Worm (Caenorhabditis elegans) whole organism, late embryonic: ENCODE data around the gene nuo-5.

Source experiments
- C08G9.2 ChIP-seq: sonication (generic microtip); optimal IDR thresholded peaks from 2 replicates; lab custom pipeline; 2016; ENCODE audit warnings: mild to moderate bottlenecking, missing genetic modification characterization, moderate library complexity, missing compliant biosample characterization
- C38D4.7 ChIP-seq: fragments of 200-800 bp; sonication (Bioruptor generic); optimal IDR thresholded peaks from 2 replicates; lab custom pipeline; 2018; ENCODE audit warnings: mild to moderate bottlenecking, missing genetic modification characterization, moderate library complexity, missing compliant biosample characterization
- F13H6.1 ChIP-seq: sonication (generic microtip); optimal IDR thresholded peaks from 2 replicates; lab custom pipeline; 2016; ENCODE audit warnings: missing genetic modification characterization, missing compliant biosample characterization
- K02D7.2 ChIP-seq: sonication (generic microtip); optimal IDR thresholded peaks from 2 replicates; lab custom pipeline; 2017; ENCODE audit warnings: mild to moderate bottlenecking, missing genetic modification characterization, missing compliant biosample characterization
- K09A11.1 ChIP-seq: sonication (generic microtip); optimal IDR thresholded peaks from 2 replicates; lab custom pipeline; 2017; ENCODE audit warnings: antibody characterized with exemption, mild to moderate bottlenecking, missing genetic modification characterization, missing compliant biosample characterization; ENCODE audit not compliant: insufficient read depth
- Y22D7AL.16 ChIP-seq: sonication (generic microtip); optimal IDR thresholded peaks from 2 replicates; lab custom pipeline; 2016; ENCODE audit warnings: missing genetic modification characterization, missing compliant biosample characterization
- ahr-1 ChIP-seq: sonication (generic microtip); optimal IDR thresholded peaks from 2 replicates; lab custom pipeline; 2016; ENCODE audit warnings: missing genetic modification characterization, missing compliant biosample characterization
- ceh-14 ChIP-seq: sonication (generic microtip); optimal IDR thresholded peaks from 2 replicates; lab custom pipeline; 2016; ENCODE audit warnings: missing genotype, missing genetic modification characterization, missing compliant biosample characterization
- ceh-19 ChIP-seq: fragments of 200-800 bp; sonication (Bioruptor generic); optimal IDR thresholded peaks from 2 replicates; lab custom pipeline; 2018; ENCODE audit warnings: mild to moderate bottlenecking, missing genetic modification characterization, missing compliant biosample characterization
- ceh-2 ChIP-seq: sonication (generic microtip); optimal IDR thresholded peaks from 2 replicates; lab custom pipeline; 2016; ENCODE audit warnings: missing genotype, missing genetic modification characterization, missing compliant biosample characterization
- ceh-31 ChIP-seq: sonication (generic microtip); optimal IDR thresholded peaks from 2 replicates; lab custom pipeline; 2016; ENCODE audit warnings: missing genetic modification characterization, missing compliant biosample characterization
- ceh-34 ChIP-seq: sonication (generic microtip); optimal IDR thresholded peaks from 2 replicates; lab custom pipeline; 2016; ENCODE audit warnings: mild to moderate bottlenecking, missing genetic modification characterization, missing compliant biosample characterization
- ceh-45 ChIP-seq: fragments of 200-800 bp; sonication (Bioruptor generic); IDR thresholded peaks from 2 replicates; pipeline ENCODE4 v1.3.6; 2022; ENCODE audit warnings: missing genetic modification reagents, missing genetic modification characterization, missing compliant biosample characterization
- ceh-48 ChIP-seq: sonication (generic microtip); optimal IDR thresholded peaks from 2 replicates; lab custom pipeline; 2016; ENCODE audit warnings: missing genetic modification characterization, inconsistent platforms, missing compliant biosample characterization
- ceh-9 ChIP-seq: sonication (generic microtip); optimal IDR thresholded peaks from 2 replicates; lab custom pipeline; 2016; ENCODE audit warnings: mild to moderate bottlenecking, missing genetic modification characterization, inconsistent platforms, missing compliant biosample characterization
- dve-1 ChIP-seq: sonication (generic microtip); optimal IDR thresholded peaks from 2 replicates; lab custom pipeline; 2017; ENCODE audit warnings: antibody characterized with exemption, mild to moderate bottlenecking, missing genetic modification characterization, missing compliant biosample characterization
- elt-2 ChIP-seq: sonication (generic microtip); optimal IDR thresholded peaks from 2 replicates; lab custom pipeline; 2016; ENCODE audit warnings: missing genetic modification reagents, missing genetic modification characterization, missing compliant biosample characterization
- elt-4 ChIP-seq: sonication (generic microtip); optimal IDR thresholded peaks from 2 replicates; lab custom pipeline; 2016; ENCODE audit warnings: missing genetic modification characterization, missing compliant biosample characterization
- fkh-10 ChIP-seq: fragments of 150-350 bp; optimal IDR thresholded peaks from 2 replicates; lab custom pipeline; 2014; ENCODE audit warnings: missing biosample characterization, missing genetic modification reagents, missing genetic modification characterization
- fkh-6 ChIP-seq: sonication (generic microtip); optimal IDR thresholded peaks from 2 replicates; lab custom pipeline; 2016; ENCODE audit warnings: missing genetic modification characterization, missing compliant biosample characterization
- hlh-15 ChIP-seq: sonication (generic microtip); optimal IDR thresholded peaks from 2 replicates; lab custom pipeline; 2016; ENCODE audit warnings: missing genetic modification characterization, missing compliant biosample characterization
- lim-6 ChIP-seq: sonication (generic microtip); optimal IDR thresholded peaks from 2 replicates; lab custom pipeline; 2016; ENCODE audit warnings: missing genetic modification characterization, missing compliant biosample characterization
- lin-11 ChIP-seq: fragments of 200-800 bp; sonication (Bioruptor generic); optimal IDR thresholded peaks from 2 replicates; lab custom pipeline; 2018; ENCODE audit warnings: mild to moderate bottlenecking, missing genetic modification characterization, missing compliant biosample characterization
- madf-2 ChIP-seq: sonication (generic microtip); optimal IDR thresholded peaks from 2 replicates; lab custom pipeline; 2017; ENCODE audit warnings: missing genetic modification characterization, missing compliant biosample characterization
- nhr-11 ChIP-seq: fragments of 150-350 bp; optimal IDR thresholded peaks from 2 replicates; lab custom pipeline; 2014; ENCODE audit warnings: missing biosample characterization, missing genetic modification characterization
- odd-2 ChIP-seq: sonication (generic microtip); optimal IDR thresholded peaks from 2 replicates; lab custom pipeline; 2017; ENCODE audit warnings: antibody characterized with exemption, mild to moderate bottlenecking, missing genetic modification characterization, missing compliant biosample characterization
- pag-3 ChIP-seq: sonication (generic microtip); optimal IDR thresholded peaks from 2 replicates; lab custom pipeline; 2016; ENCODE audit warnings: missing compliant biosample characterization, missing genetic modification characterization, borderline replicate concordance
- pax-1 ChIP-seq: fragments of 150-350 bp; optimal IDR thresholded peaks from 2 replicates; lab custom pipeline; 2014; ENCODE audit warnings: missing biosample characterization, missing genetic modification characterization
- pros-1 ChIP-seq: fragments of 150-350 bp; optimal IDR thresholded peaks from 2 replicates; lab custom pipeline; 2014; ENCODE audit warnings: missing biosample characterization, missing genetic modification reagents, missing genetic modification characterization
- ref-2 ChIP-seq: sonication (generic microtip); optimal IDR thresholded peaks from 2 replicates; lab custom pipeline; 2016; ENCODE audit warnings: missing genetic modification characterization, missing compliant biosample characterization
- sdc-2 ChIP-seq: sonication (generic microtip); optimal IDR thresholded peaks from 2 replicates; lab custom pipeline; 2016; ENCODE audit warnings: missing genotype, missing genetic modification characterization, missing compliant biosample characterization
- sox-2 ChIP-seq: fragments of 200-800 bp; sonication (Bioruptor generic); IDR thresholded peaks from 2 replicates; pipeline ENCODE4 v1.3.6; 2022; ENCODE audit warnings: missing genetic modification reagents, missing genetic modification characterization, missing compliant biosample characterization
- sox-4 ChIP-seq: sonication (generic microtip); optimal IDR thresholded peaks from 2 replicates; lab custom pipeline; 2017; ENCODE audit warnings: mild to moderate bottlenecking, missing genetic modification characterization, inconsistent platforms, missing compliant biosample characterization
- tbx-7 ChIP-seq: sonication (generic microtip); optimal IDR thresholded peaks from 2 replicates; lab custom pipeline; 2016; ENCODE audit warnings: missing genotype, missing genetic modification characterization, missing compliant biosample characterization
- ttx-3 ChIP-seq: sonication (generic microtip); optimal IDR thresholded peaks from 2 replicates; lab custom pipeline; 2016; ENCODE audit warnings: missing genetic modification reagents, missing genetic modification characterization, missing compliant biosample characterization
- unc-42 ChIP-seq: sonication (generic microtip); optimal IDR thresholded peaks from 2 replicates; lab custom pipeline; 2016; ENCODE audit warnings: missing genotype, missing genetic modification characterization, missing compliant biosample characterization
- unc-86 ChIP-seq: sonication (generic microtip); optimal IDR thresholded peaks from 2 replicates; lab custom pipeline; 2016; ENCODE audit warnings: missing genetic modification characterization, missing compliant biosample characterization

The nuo-5 gene

DNA sequence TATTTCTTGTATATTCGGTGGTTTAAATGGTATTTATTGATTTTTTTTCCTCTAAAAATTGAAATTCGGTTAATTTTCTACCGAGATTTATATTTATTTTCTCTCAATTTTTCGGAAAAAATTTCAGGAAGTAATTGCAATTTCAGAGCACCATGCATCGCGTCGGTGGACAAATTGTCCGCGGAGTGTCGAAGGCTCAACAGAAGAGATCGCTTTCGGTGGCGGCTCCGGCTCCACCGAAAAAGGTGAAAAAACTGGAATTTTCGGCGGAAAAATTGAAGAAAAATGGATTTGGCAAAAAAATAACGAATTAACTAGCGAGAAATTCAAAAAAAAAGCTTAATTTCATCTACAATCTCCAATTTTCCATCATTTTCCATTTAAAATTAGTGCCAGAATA lies at the start of gene nuo-5:
TSS of gene nuo-5 (plus strand) at position 147 of the 400 bp plus-strand sequence.
- TF ChIP-seq fkh-10 (GFP tag; lab: Kevin White, UChicago) = no peak
- TF ChIP-seq ceh-19 (GFP tag; lab: Kevin White, UChicago) = no peak
- TF ChIP-seq ref-2 (tag; lab: Kevin White, UChicago) = no peak

DNA sequence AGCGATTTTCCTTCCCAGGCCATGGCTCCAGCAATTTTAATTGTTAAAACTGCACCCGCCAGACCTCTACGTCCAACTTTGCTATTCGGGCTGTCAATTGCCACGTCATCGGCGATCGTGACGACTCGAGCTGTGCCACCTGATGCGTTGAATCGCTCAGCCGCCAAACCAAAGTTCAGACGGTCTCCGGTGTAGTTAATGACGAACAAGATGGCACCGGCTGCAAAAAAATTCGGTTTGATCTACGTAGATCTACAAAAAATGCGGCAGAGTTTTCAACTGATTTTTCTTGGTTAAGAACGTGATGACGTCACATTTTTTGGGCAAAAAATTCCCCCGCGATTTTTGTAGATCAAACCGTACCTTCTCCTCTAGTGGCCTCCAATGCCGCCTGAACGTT lies 47.8 kb upstream of the nuo-5 start:
- TF ChIP-seq sox-2 (GFP tag; lab: Robert Waterston, UW) (no peak), unc-42 (no peak), elt-2 (no peak), fkh-6 (tag; lab: Kevin White, UChicago) (no peak), ref-2 (tag; lab: Kevin White, UChicago) (no peak), hlh-15 (no peak)

ce11 chrV:2652557-2653133 lies 46.1 kb upstream of the nuo-5 start, which contains the start of the genes W02H5.8 and angl-1:
Gene W02H5.8, minus strand, starts transcription at chrV:2652657.
Gene angl-1, plus strand, starts transcription at chrV:2653083.
- TF ChIP-seq ceh-45 (no peak), elt-2 (no peak), K02D7.2 (no peak), ceh-14 (no peak), fkh-6 (tag; lab: Kevin White, UChicago) (no peak)

DNA sequence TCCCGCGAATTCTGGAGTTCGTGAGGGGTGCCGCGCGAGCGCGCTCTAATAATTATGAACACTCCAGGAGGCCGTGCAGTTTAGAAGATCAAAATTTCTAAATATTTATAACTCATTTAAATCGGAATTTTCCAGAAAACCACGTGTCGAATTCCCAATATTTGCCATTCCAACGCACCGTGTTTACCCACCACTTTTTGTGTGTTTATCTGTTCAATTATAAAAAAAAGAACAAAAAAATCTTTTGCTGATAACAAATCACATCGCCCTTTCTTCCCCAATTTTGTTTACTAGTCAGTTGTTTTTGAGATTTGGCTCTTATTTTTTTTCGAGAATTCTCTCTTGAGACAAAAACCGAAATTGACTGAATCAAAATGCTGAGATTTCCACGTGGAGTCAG lies 42.6 kb upstream of the nuo-5 start:
- no peak for TF ChIP-seq unc-86 (tag; lab: Kevin White, UChicago)

DNA sequence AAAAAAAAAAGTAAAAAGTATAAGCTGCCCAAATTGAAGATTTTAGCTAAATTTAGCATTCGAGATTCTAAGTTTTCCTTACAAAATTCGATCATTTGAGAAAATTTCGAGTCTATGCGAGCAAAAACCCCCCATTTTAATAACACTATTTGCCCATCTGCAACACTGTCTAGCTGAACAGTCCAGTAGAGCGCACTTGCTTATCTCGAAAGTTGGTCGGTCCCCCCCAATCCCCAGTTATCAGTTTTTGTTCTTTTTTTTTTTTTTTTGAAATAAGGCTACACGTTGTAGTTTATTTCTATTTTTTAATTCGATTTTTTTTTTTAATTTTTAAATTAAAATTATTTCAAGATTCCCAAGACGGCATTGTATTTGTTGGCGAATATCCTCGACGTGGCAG lies 41.1 kb upstream of the nuo-5 start:
- TF ChIP-seq elt-4 (tag; lab: Kevin White, UChicago) = no peak
- no peak for TF ChIP-seq C08G9.2 (tag; lab: Kevin White, UChicago)
- no peak for TF ChIP-seq Y22D7AL.16 (tag; lab: Kevin White, UChicago)
- no peak for TF ChIP-seq ttx-3
- no peak for TF ChIP-seq nhr-11
- TF ChIP-seq pag-3 (tag; lab: Kevin White, UChicago) = no peak
- no peak for TF ChIP-seq dve-1
- no peak for TF ChIP-seq ceh-48 (tag; lab: Kevin White, UChicago)
- no peak for TF ChIP-seq lin-11
- no peak for TF ChIP-seq ahr-1
- TF ChIP-seq ceh-19 (GFP tag; lab: Kevin White, UChicago) = no peak
- TF ChIP-seq ceh-31 (tag; lab: Kevin White, UChicago) = no peak
- no peak for TF ChIP-seq pax-1 (tag; lab: Kevin White, UChicago)
- TF ChIP-seq C38D4.7 (GFP tag; lab: Kevin White, UChicago) = no peak
- TF ChIP-seq K09A11.1 (tag; lab: Kevin White, UChicago) = no peak
- no peak for TF ChIP-seq odd-2 (tag; lab: Kevin White, UChicago)
- TF ChIP-seq fkh-6 (tag; lab: Kevin White, UChicago) = no peak
- no peak for TF ChIP-seq ceh-9 (tag; lab: Kevin White, UChicago)
- no peak for TF ChIP-seq ceh-34 (tag; lab: Kevin White, UChicago)

DNA sequence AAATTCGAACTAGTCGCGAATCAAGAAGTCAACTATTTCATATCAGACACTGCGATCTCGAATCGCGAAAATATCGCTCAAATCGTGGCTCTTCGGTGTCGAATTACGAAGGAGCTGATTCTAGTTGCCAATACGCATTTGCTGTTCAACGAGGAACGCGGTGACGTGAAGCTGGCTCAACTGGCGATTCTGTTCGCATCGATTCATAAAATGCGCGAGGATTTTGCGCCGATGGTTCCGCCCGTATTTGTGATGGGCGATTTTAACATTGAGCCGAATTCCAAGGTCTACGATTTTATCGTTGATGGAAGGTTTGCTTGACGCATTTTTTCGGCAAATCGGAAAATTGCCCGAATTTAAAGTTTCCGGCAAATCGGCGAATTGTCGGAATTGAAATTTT lies 38.3 kb upstream of the nuo-5 start:
- TF ChIP-seq lim-6 (tag; lab: Kevin White, UChicago) (no peak), sox-4 (no peak), ceh-2 (tag; lab: Kevin White, UChicago) (no peak), tbx-7 (tag; lab: Kevin White, UChicago) (no peak), K02D7.2 (no peak), pros-1 (tag; lab: Kevin White, UChicago) (no peak), madf-2 (tag; lab: Kevin White, UChicago) (no peak), F13H6.1 (no peak), odd-2 (tag; lab: Kevin White, UChicago) (no peak), sdc-2 (tag; lab: Kevin White, UChicago) (no peak)
